Worm (Caenorhabditis elegans) whole organism, L3 larva: ENCODE results near the gene K01D12.20.

ENCODE experiments used
- ama-1 ChIP-seq: fragments of 150-350 bp; optimal IDR thresholded peaks from 2 replicates; lab custom pipeline; 2018
- jun-1 ChIP-seq: fragments of 150-350 bp; optimal IDR thresholded peaks from 2 replicates; lab custom pipeline; 2014; ENCODE audit warnings: missing biosample characterization, missing genetic modification reagents, missing genetic modification characterization
- snpc-4 ChIP-seq: fragments of 150-350 bp; optimal IDR thresholded peaks from 2 replicates; lab custom pipeline; 2014; ENCODE audit warnings: missing biosample characterization, missing genetic modification characterization
- ztf-11 ChIP-seq: fragments of 150-350 bp; optimal IDR thresholded peaks from 2 replicates; lab custom pipeline; 2014; ENCODE audit warnings: missing biosample characterization, missing genetic modification characterization
- ztf-4 ChIP-seq: fragments of 150-350 bp; optimal IDR thresholded peaks from 2 replicates; lab custom pipeline; 2014; ENCODE audit warnings: missing biosample characterization, missing genetic modification characterization

DNA sequence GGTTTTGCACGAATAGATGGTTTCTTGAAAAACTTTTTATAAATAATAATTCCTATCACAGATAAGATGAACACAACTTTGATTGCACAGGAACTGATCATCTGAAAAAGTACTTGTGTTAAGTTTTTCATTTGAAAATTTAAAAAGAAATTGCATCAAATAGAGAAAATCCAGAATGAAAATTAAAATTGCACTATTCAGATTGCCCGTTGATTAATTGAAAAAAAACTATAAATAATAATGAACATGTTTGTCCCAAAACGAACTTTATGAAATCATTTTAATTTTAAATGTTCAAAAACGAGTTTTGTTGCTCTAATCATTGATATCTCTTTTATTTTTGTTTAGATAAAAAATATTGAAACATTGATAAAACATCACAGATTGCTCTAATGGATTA is 16.7 kb upstream of the K01D12.20 start, which contains the start of gene cdr-3:
- no peak for TF ChIP-seq ama-1 (lab: Kevin White, UChicago)
- TF ChIP-seq ztf-11: no peak
- no peak for TF ChIP-seq ztf-4 (tag; lab: Kevin White, UChicago)
- TF ChIP-seq snpc-4: no peak
- no peak for TF ChIP-seq jun-1 (tag; lab: Kevin White, UChicago)
